Worm (Caenorhabditis elegans): ENCODE data around the gene F38B2.2.

Gene F38B2.2

DNA sequence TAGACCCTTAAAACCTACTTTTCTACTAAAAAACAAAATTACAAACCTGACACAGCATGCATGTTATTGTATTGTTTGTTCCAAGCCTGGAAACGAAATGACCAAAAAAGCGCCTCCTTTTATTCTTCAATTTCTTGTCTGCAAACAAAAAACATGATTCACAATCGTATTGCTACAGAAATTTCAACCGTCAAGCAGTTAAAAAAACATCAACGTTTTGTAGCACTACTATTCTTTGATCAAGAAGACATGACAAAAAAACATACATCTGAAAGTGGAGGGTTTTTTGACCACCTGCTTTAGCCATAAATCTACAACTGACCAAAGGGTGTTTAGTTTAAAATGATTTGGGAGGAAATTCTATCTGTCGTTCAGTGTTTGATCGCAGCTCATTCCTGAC is 2.0 kb upstream of the F38B2.2 start, which contains the start of gene F38B2.6:
Gene F38B2.6 (minus strand): TSS at position 101 of the 400 bp plus-strand sequence.
- no peak for TF ChIP-seq ceh-28 (tag; optimal IDR thresholded peaks at IDR 0.05)
- no peak for TF ChIP-seq daf-12 (tag; optimal IDR thresholded peaks at IDR 0.05)

DNA sequence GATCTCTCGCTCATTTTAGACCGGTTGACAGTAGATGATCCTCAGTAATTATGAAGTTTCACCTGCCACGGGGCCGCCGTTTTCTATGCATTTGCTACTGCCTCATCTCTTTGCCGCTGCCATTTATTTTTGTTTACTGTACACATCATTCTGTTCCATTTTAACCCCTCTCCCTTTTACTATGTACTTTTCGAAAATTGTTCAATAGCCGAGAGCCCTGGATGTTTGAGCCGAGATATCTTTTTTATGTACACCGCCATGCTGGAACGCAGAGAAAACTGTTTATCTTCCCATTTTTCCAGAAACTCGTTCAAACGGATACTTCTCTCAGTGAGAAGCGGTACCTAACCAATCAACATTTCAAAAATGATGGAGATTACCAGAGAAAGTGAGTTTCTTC is 8.3 kb downstream of the F38B2.2 start, which contains the start of gene ifa-1:
Gene ifa-1 (plus strand): TSS at position 301 of the 400 bp plus-strand sequence.
- TF ChIP-seq lin-39 (tag; optimal IDR thresholded peaks at IDR 0.05) (no peak), nhr-76 (tag; optimal IDR thresholded peaks at IDR 0.05) (no peak), ama-1 (optimal IDR thresholded peaks at IDR 0.05) (no peak), ceh-9 (tag; optimal IDR thresholded peaks at IDR 0.05) (no peak), ceh-28 (tag; optimal IDR thresholded peaks at IDR 0.05) (no peak), eor-1 (tag; optimal IDR thresholded peaks at IDR 0.05) (no peak), nhr-11 (tag; optimal IDR thresholded peaks at IDR 0.05) (no peak), nhr-12 (tag; optimal IDR thresholded peaks at IDR 0.05) (no peak), nhr-23 (tag; optimal IDR thresholded peaks at IDR 0.05) (no peak), nhr-25 (tag; optimal IDR thresholded peaks at IDR 0.05) (no peak), ceh-82 (tag; optimal IDR thresholded peaks at IDR 0.05) (no peak), ztf-11 (tag; optimal IDR thresholded peaks at IDR 0.05) (no peak), egl-27 (tag; optimal IDR thresholded peaks at IDR 0.05) (no peak), nhr-237 (tag; optimal IDR thresholded peaks at IDR 0.05) (no peak), mdl-1 (tag; optimal IDR thresholded peaks at IDR 0.05) (no peak), elt-1 (tag; optimal IDR thresholded peaks at IDR 0.05) (no peak), daf-12 (tag; optimal IDR thresholded peaks at IDR 0.05) (no peak), lsy-12 (tag; optimal IDR thresholded peaks at IDR 0.05) (no peak), nhr-67 (tag; optimal IDR thresholded peaks at IDR 0.05) (no peak)

DNA sequence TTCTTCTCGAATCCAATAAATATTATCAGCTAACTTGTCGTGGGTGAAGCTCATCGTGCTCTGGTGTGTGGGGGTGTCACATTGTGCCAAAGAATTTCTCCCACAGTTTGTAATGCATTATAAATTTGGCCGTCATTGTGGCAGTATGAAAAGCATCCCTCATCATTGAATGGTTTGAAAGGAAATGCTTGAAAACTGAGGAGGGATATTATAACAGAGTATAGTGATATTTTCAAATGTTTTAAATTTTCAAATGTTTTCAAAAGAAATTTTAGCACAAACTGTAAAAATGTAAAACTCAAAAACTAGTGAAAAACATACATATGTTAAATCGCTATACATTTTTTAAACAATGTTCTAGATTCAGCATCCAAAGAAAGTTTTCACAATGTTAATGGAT is 10.2 kb downstream of the F38B2.2 start, which contains the start of gene C03A3.3:
Gene C03A3.3 (minus strand): TSS at position 101 of the 400 bp plus-strand sequence.
- TF ChIP-seq ceh-9 (tag; optimal IDR thresholded peaks at IDR 0.05) = no peak
- no peak for TF ChIP-seq egl-5 (tag; optimal IDR thresholded peaks at IDR 0.05)
- no peak for TF ChIP-seq R02D3.7 (tag; optimal IDR thresholded peaks at IDR 0.05)
- TF ChIP-seq nfya-1 (tag; optimal IDR thresholded peaks at IDR 0.05; ENCODE audit: insufficient read depth) = no peak
- TF ChIP-seq mml-1 (tag; optimal IDR thresholded peaks at IDR 0.05) = no peak
- no peak for TF ChIP-seq skn-1 (tag; optimal IDR thresholded peaks at IDR 0.05)
- no peak for TF ChIP-seq fkh-2 (tag; optimal IDR thresholded peaks at IDR 0.05)
- no peak for TF ChIP-seq nhr-237 (tag; optimal IDR thresholded peaks at IDR 0.05)

DNA sequence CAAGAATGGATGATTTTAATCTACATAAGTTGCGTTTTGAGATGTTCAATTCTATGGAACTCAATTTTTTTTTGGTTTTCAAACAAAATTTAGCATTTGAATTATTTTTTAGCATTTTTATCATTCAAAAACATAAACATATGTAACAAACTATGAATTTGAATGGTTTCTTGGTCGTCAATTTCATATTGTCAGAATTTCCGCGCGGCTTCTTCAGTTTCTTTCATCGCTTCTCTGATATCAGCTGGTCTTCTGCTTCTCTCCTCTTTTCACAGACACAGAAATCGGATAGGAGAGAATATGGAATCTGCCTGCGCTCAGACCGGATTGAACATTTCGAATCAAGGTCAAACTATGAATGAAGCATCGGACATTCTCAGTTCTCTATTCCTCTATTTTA is 12.5 kb downstream of the F38B2.2 start, which contains the start of gene C03A3.9:
Gene C03A3.9 (plus strand): TSS at position 301 of the 400 bp plus-strand sequence.
- TF ChIP-seq nhr-25 (tag; optimal IDR thresholded peaks at IDR 0.05) (peak; percentile 21), skn-1 (tag; optimal IDR thresholded peaks at IDR 0.05) (no peak), lsy-12 (tag; optimal IDR thresholded peaks at IDR 0.05) (no peak)

DNA sequence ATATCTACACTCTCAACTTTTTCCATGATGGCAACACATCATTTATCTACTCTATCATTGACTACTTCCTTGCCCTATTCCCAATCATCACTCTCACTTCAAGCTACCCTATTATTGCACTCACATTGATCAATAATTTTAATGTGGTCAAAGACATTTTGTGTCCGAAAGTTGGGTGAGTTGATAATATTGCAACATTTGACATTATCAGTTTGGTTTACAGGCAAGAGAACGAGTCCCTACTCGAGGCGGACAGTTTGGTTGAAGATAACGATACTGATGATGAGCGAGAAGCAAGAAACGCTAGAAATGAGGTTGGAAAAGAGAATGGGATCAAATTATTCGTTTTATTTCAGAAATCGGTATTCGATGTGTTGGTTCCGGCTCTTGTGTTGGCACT is 14.5 kb downstream of the F38B2.2 start:
- TF ChIP-seq ZK546.5 (tag; optimal IDR thresholded peaks at IDR 0.05) = no peak
- no peak for TF ChIP-seq nfya-1 (tag; optimal IDR thresholded peaks at IDR 0.05; ENCODE audit: insufficient read depth)
- no peak for TF ChIP-seq lsy-12 (tag; optimal IDR thresholded peaks at IDR 0.05)
- TF ChIP-seq mdl-1 (tag; optimal IDR thresholded peaks at IDR 0.05) = no peak
- TF ChIP-seq skn-1 (tag; optimal IDR thresholded peaks at IDR 0.05) = no peak
- TF ChIP-seq nhr-23 (tag; optimal IDR thresholded peaks at IDR 0.05) = no peak
- no peak for TF ChIP-seq egl-5 (tag; optimal IDR thresholded peaks at IDR 0.05)
- no peak for TF ChIP-seq ztf-4 (tag; optimal IDR thresholded peaks at IDR 0.05)
- TF ChIP-seq snpc-4 (tag; optimal IDR thresholded peaks at IDR 0.05) = no peak
- no peak for TF ChIP-seq fos-1 (tag; optimal IDR thresholded peaks at IDR 0.05)
- TF ChIP-seq pqm-1 (tag; optimal IDR thresholded peaks at IDR 0.05) = peak; percentile 84
- TF ChIP-seq mml-1 (tag; optimal IDR thresholded peaks at IDR 0.05) = no peak
- TF ChIP-seq elt-2 (tag; optimal IDR thresholded peaks at IDR 0.05) = peak; percentile 82
- TF ChIP-seq egl-27 (tag; optimal IDR thresholded peaks at IDR 0.05) = no peak

DNA sequence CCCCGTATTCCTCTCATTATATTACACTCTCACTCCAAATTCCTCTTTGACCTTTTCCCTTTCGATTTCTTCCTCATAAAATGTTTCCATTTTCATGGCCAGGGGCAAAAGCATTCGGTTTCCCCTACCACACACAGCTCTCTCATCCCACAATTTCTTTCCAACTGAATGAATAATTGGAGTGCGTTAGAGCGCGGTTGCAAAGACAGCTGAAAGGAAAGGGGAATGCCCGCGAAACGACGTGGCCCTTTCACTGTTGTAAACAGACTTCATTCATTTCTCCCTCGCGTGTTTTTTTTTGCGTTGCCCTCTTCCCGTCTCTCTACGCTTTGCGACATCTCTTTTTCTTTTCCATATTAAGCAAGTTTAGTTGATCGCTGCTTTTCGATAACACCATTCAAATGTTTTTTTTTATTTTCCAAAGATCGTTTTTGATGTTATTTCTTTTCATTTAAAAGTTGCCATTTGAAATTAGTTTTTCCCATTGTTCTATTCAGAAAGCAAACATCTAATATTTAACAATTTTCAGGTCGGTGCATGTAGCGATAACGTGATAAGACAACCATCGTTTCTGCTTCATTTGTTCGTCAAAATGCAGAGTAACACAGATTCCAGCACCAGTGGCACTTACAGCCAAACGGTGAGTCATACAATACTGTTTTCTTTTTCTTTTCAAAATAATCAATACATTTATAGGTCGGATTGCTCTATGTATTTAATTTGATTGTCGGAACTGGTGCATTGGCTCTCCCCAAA is 16.7 kb downstream of the F38B2.2 start, which contains the start of gene C03A3.2:
Gene C03A3.2 (plus strand): TSS at position 530 of the 756 bp plus-strand sequence.
- peak; percentile 83 for TF ChIP-seq nhr-25 (tag; optimal IDR thresholded peaks at IDR 0.05)
- peak; percentile 54 for TF ChIP-seq nhr-23 (tag; optimal IDR thresholded peaks at IDR 0.05)
- peak; percentile 43 for TF ChIP-seq pha-4 (tag; optimal IDR thresholded peaks at IDR 0.05)
- no peak for TF ChIP-seq fos-1 (tag; optimal IDR thresholded peaks at IDR 0.05)
- TF ChIP-seq elt-2 (tag; optimal IDR thresholded peaks at IDR 0.05) = peak; percentile 43
- peak; percentile 85 for TF ChIP-seq pqm-1 (tag; optimal IDR thresholded peaks at IDR 0.05)
- no peak for TF ChIP-seq ceh-82 (tag; optimal IDR thresholded peaks at IDR 0.05)
- TF ChIP-seq ZK546.5 (tag; optimal IDR thresholded peaks at IDR 0.05) = no peak
- peak; percentile 78 for TF ChIP-seq lin-15B (tag; optimal IDR thresholded peaks at IDR 0.05)
- no peak for TF ChIP-seq nhr-237 (tag; optimal IDR thresholded peaks at IDR 0.05)
- no peak for TF ChIP-seq daf-12 (tag; optimal IDR thresholded peaks at IDR 0.05)
- no peak for TF ChIP-seq ztf-11 (tag; optimal IDR thresholded peaks at IDR 0.05)
- peak; percentile 19 for TF ChIP-seq tbx-2 (tag; optimal IDR thresholded peaks at IDR 0.05)
- no peak for TF ChIP-seq nhr-77 (tag; optimal IDR thresholded peaks at IDR 0.05)
- peak; percentile 84 for TF ChIP-seq hmg-11 (tag; optimal IDR thresholded peaks at IDR 0.05)
- no peak for TF ChIP-seq nhr-67 (tag; optimal IDR thresholded peaks at IDR 0.05)
- peak; percentile 5 for TF ChIP-seq snpc-4 (tag; optimal IDR thresholded peaks at IDR 0.05)
- TF ChIP-seq elt-3 (tag; optimal IDR thresholded peaks at IDR 0.05) = no peak
- no peak for TF ChIP-seq aly-2 (tag; optimal IDR thresholded peaks at IDR 0.05)
- peak; percentile 23 for TF ChIP-seq egl-27 (tag; optimal IDR thresholded peaks at IDR 0.05)
- peak; percentile 42 for TF ChIP-seq elt-1 (tag; optimal IDR thresholded peaks at IDR 0.05)
- TF ChIP-seq mml-1 (tag; optimal IDR thresholded peaks at IDR 0.05) = no peak
- no peak for TF ChIP-seq jun-1 (tag; optimal IDR thresholded peaks at IDR 0.05)
- TF ChIP-seq lsy-12 (tag; optimal IDR thresholded peaks at IDR 0.05) = no peak

All from whole organism, L3 larva.